Worm (Caenorhabditis elegans) whole organism, late embryonic: ENCODE data around the gene F22B7.3.

Source experiments
- C08G9.2 ChIP-seq: sonication (generic microtip); optimal IDR thresholded peaks from 2 replicates; lab custom pipeline; 2016; ENCODE audit warnings: mild to moderate bottlenecking, missing genetic modification characterization, moderate library complexity, missing compliant biosample characterization
- C38D4.7 ChIP-seq: fragments of 200-800 bp; sonication (Bioruptor generic); optimal IDR thresholded peaks from 2 replicates; lab custom pipeline; 2018; ENCODE audit warnings: mild to moderate bottlenecking, missing genetic modification characterization, moderate library complexity, missing compliant biosample characterization
- F13H6.1 ChIP-seq: sonication (generic microtip); optimal IDR thresholded peaks from 2 replicates; lab custom pipeline; 2016; ENCODE audit warnings: missing genetic modification characterization, missing compliant biosample characterization
- K02D7.2 ChIP-seq: sonication (generic microtip); optimal IDR thresholded peaks from 2 replicates; lab custom pipeline; 2017; ENCODE audit warnings: mild to moderate bottlenecking, missing genetic modification characterization, missing compliant biosample characterization
- K09A11.1 ChIP-seq: sonication (generic microtip); optimal IDR thresholded peaks from 2 replicates; lab custom pipeline; 2017; ENCODE audit warnings: antibody characterized with exemption, mild to moderate bottlenecking, missing genetic modification characterization, missing compliant biosample characterization; ENCODE audit not compliant: insufficient read depth
- Y22D7AL.16 ChIP-seq: sonication (generic microtip); optimal IDR thresholded peaks from 2 replicates; lab custom pipeline; 2016; ENCODE audit warnings: missing genetic modification characterization, missing compliant biosample characterization
- ahr-1 ChIP-seq: sonication (generic microtip); optimal IDR thresholded peaks from 2 replicates; lab custom pipeline; 2016; ENCODE audit warnings: missing genetic modification characterization, missing compliant biosample characterization
- ceh-18 ChIP-seq: sonication (generic microtip); optimal IDR thresholded peaks from 2 replicates; lab custom pipeline; 2016; ENCODE audit warnings: missing genetic modification characterization, missing compliant biosample characterization
- ceh-24 ChIP-seq: sonication (generic microtip); optimal IDR thresholded peaks from 2 replicates; lab custom pipeline; 2016; ENCODE audit warnings: mild to moderate bottlenecking, missing genetic modification characterization, missing compliant biosample characterization
- ceh-30 ChIP-seq: fragments of 150-350 bp; optimal IDR thresholded peaks from 2 replicates; lab custom pipeline; 2014; ENCODE audit warnings: missing biosample characterization, missing genetic modification characterization
- ceh-31 ChIP-seq: sonication (generic microtip); optimal IDR thresholded peaks from 2 replicates; lab custom pipeline; 2016; ENCODE audit warnings: missing genetic modification characterization, missing compliant biosample characterization
- ceh-48 ChIP-seq: sonication (generic microtip); optimal IDR thresholded peaks from 2 replicates; lab custom pipeline; 2016; ENCODE audit warnings: missing genetic modification characterization, inconsistent platforms, missing compliant biosample characterization
- ceh-6 ChIP-seq: fragments of 200-800 bp; sonication (Bioruptor generic); optimal IDR thresholded peaks from 2 replicates; lab custom pipeline; 2018; ENCODE audit warnings: mild to moderate bottlenecking, missing genetic modification characterization, missing compliant biosample characterization
- ceh-9 ChIP-seq: sonication (generic microtip); optimal IDR thresholded peaks from 2 replicates; lab custom pipeline; 2016; ENCODE audit warnings: mild to moderate bottlenecking, missing genetic modification characterization, inconsistent platforms, missing compliant biosample characterization
- dve-1 ChIP-seq: sonication (generic microtip); optimal IDR thresholded peaks from 2 replicates; lab custom pipeline; 2017; ENCODE audit warnings: antibody characterized with exemption, mild to moderate bottlenecking, missing genetic modification characterization, missing compliant biosample characterization
- eyg-1 ChIP-seq: sonication (generic microtip); optimal IDR thresholded peaks from 2 replicates; lab custom pipeline; 2016; ENCODE audit warnings: missing genotype, missing genetic modification characterization, missing compliant biosample characterization
- fkh-10 ChIP-seq: fragments of 150-350 bp; optimal IDR thresholded peaks from 2 replicates; lab custom pipeline; 2014; ENCODE audit warnings: missing biosample characterization, missing genetic modification reagents, missing genetic modification characterization
- fkh-6 ChIP-seq: sonication (generic microtip); optimal IDR thresholded peaks from 2 replicates; lab custom pipeline; 2016; ENCODE audit warnings: missing genetic modification characterization, missing compliant biosample characterization
- gmeb-2 ChIP-seq: sonication (generic microtip); optimal IDR thresholded peaks from 2 replicates; lab custom pipeline; 2016; ENCODE audit warnings: missing genetic modification characterization, inconsistent platforms, missing compliant biosample characterization
- hlh-13 ChIP-seq: fragments of 200-800 bp; sonication (Bioruptor generic); optimal IDR thresholded peaks from 2 replicates; lab custom pipeline; 2018; ENCODE audit warnings: mild to moderate bottlenecking, missing genetic modification characterization, missing compliant biosample characterization
- hlh-15 ChIP-seq: sonication (generic microtip); optimal IDR thresholded peaks from 2 replicates; lab custom pipeline; 2016; ENCODE audit warnings: missing genetic modification characterization, missing compliant biosample characterization
- hlh-6 ChIP-seq: sonication (generic microtip); optimal IDR thresholded peaks from 2 replicates; lab custom pipeline; 2016; ENCODE audit warnings: missing genotype, missing genetic modification characterization, missing compliant biosample characterization
- hlh-8 ChIP-seq: sonication (generic microtip); optimal IDR thresholded peaks from 2 replicates; lab custom pipeline; 2016; ENCODE audit warnings: missing genotype, missing genetic modification characterization, missing compliant biosample characterization
- lim-6 ChIP-seq: sonication (generic microtip); optimal IDR thresholded peaks from 2 replicates; lab custom pipeline; 2016; ENCODE audit warnings: missing genetic modification characterization, missing compliant biosample characterization
- lin-11 ChIP-seq: fragments of 200-800 bp; sonication (Bioruptor generic); optimal IDR thresholded peaks from 2 replicates; lab custom pipeline; 2018; ENCODE audit warnings: mild to moderate bottlenecking, missing genetic modification characterization, missing compliant biosample characterization
- madf-2 ChIP-seq: sonication (generic microtip); optimal IDR thresholded peaks from 2 replicates; lab custom pipeline; 2017; ENCODE audit warnings: missing genetic modification characterization, missing compliant biosample characterization
- mec-3 ChIP-seq: sonication (generic microtip); optimal IDR thresholded peaks from 2 replicates; lab custom pipeline; 2016; ENCODE audit warnings: borderline replicate concordance, missing genetic modification characterization, missing compliant biosample characterization
- nfya-1 ChIP-seq: sonication (generic microtip); optimal IDR thresholded peaks from 2 replicates; lab custom pipeline; 2017; ENCODE audit warnings: missing genetic modification characterization, mild to moderate bottlenecking, missing compliant biosample characterization, antibody characterized with exemption, moderate library complexity
- nhr-232 ChIP-seq: sonication (generic microtip); optimal IDR thresholded peaks from 2 replicates; lab custom pipeline; 2016; ENCODE audit warnings: missing genetic modification characterization, missing compliant biosample characterization
- npax-4 ChIP-seq: sonication (generic microtip); optimal IDR thresholded peaks from 2 replicates; lab custom pipeline; 2016; ENCODE audit warnings: missing genetic modification characterization, missing compliant biosample characterization
- pag-3 ChIP-seq: sonication (generic microtip); optimal IDR thresholded peaks from 2 replicates; lab custom pipeline; 2016; ENCODE audit warnings: missing compliant biosample characterization, missing genetic modification characterization, borderline replicate concordance
- pat-9 ChIP-seq: fragments of 200-800 bp; sonication (Bioruptor generic); optimal IDR thresholded peaks from 2 replicates; lab custom pipeline; 2018; ENCODE audit warnings: mild to moderate bottlenecking, missing genetic modification characterization, moderate library complexity, missing compliant biosample characterization
- pha-2 ChIP-seq: sonication (generic microtip); optimal IDR thresholded peaks from 2 replicates; lab custom pipeline; 2017; ENCODE audit warnings: mild to moderate bottlenecking, missing genetic modification characterization, missing compliant biosample characterization
- pha-4 ChIP-seq: fragments of 150-350 bp; optimal IDR thresholded peaks from 2 replicates; lab custom pipeline; 2018; ENCODE audit warnings: missing biosample characterization, missing genetic modification reagents, missing genetic modification characterization
- pqm-1 ChIP-seq: sonication (generic microtip); optimal IDR thresholded peaks from 2 replicates; lab custom pipeline; 2016; ENCODE audit warnings: missing genetic modification characterization, missing compliant biosample characterization
- pros-1 ChIP-seq: fragments of 150-350 bp; optimal IDR thresholded peaks from 2 replicates; lab custom pipeline; 2014; ENCODE audit warnings: missing biosample characterization, missing genetic modification reagents, missing genetic modification characterization
- ref-2 ChIP-seq: sonication (generic microtip); optimal IDR thresholded peaks from 2 replicates; lab custom pipeline; 2016; ENCODE audit warnings: missing genetic modification characterization, missing compliant biosample characterization
- sdc-2 ChIP-seq: sonication (generic microtip); optimal IDR thresholded peaks from 2 replicates; lab custom pipeline; 2016; ENCODE audit warnings: missing genotype, missing genetic modification characterization, missing compliant biosample characterization
- sox-4 ChIP-seq: sonication (generic microtip); optimal IDR thresholded peaks from 2 replicates; lab custom pipeline; 2017; ENCODE audit warnings: mild to moderate bottlenecking, missing genetic modification characterization, inconsistent platforms, missing compliant biosample characterization
- syd-9 ChIP-seq: sonication (generic microtip); optimal IDR thresholded peaks from 2 replicates; lab custom pipeline; 2016; ENCODE audit warnings: mild to moderate bottlenecking, missing genetic modification characterization, moderate library complexity, missing compliant biosample characterization
- ttx-3 ChIP-seq: sonication (generic microtip); optimal IDR thresholded peaks from 2 replicates; lab custom pipeline; 2016; ENCODE audit warnings: missing genetic modification reagents, missing genetic modification characterization, missing compliant biosample characterization
- unc-3 ChIP-seq, 2 experiments: fragments of 200-800 bp in 1 of 2; sonication (Bioruptor generic) in 1 of 2; sonication (generic microtip) in 1 of 2; conservative IDR thresholded peaks in 1 of 2; optimal IDR thresholded peaks in 1 of 2; 2 replicates each; pipeline versions ENCODE4 v1.3.6 to Lab custom; 2016 to 2022; ENCODE audit warnings: missing compliant biosample characterization in 2 of 2, missing genetic modification characterization in 2 of 2, missing genetic modification reagents in 1 of 2
- unc-42 ChIP-seq: sonication (generic microtip); optimal IDR thresholded peaks from 2 replicates; lab custom pipeline; 2016; ENCODE audit warnings: missing genotype, missing genetic modification characterization, missing compliant biosample characterization
- unc-55 ChIP-seq: sonication (generic microtip); optimal IDR thresholded peaks from 2 replicates; lab custom pipeline; 2017; ENCODE audit warnings: missing biosample characterization, missing genetic modification reagents, missing genetic modification characterization
- unc-86 ChIP-seq: sonication (generic microtip); optimal IDR thresholded peaks from 2 replicates; lab custom pipeline; 2016; ENCODE audit warnings: missing genetic modification characterization, missing compliant biosample characterization
- zip-5 ChIP-seq: sonication (generic microtip); optimal IDR thresholded peaks from 2 replicates; lab custom pipeline; 2016; ENCODE audit warnings: missing genetic modification characterization, missing compliant biosample characterization

F22B7.3 gene

DNA sequence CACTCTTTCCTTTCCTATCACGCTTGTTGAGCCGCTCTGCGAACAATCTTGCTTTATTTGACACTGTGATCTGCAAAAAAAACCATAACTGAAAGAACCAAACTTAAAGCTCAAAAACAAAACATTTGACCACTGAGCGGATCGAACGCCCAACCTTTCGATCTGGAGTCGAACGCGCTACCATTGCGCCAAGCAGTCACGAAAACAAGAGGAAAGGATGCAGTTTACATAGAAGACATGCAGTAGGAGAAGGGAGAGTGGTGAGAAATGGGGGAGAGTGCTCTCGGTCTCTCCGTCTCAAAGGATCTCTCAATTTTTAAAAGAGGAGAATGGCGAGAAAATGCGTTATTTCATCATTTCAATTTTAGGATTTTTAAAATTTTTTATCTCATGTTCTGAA, 29.7 kb downstream of the F22B7.3 start (continued):
- peak; percentile 77 for TF ChIP-seq pag-3
- TF ChIP-seq pros-1 (tag; lab: Kevin White, UChicago): peak; percentile 37
- peak; percentile 88 for TF ChIP-seq zip-5 (tag; lab: Kevin White, UChicago)
- peak; percentile 84 for TF ChIP-seq ceh-48 (tag; lab: Kevin White, UChicago)
- TF ChIP-seq hlh-8: peak; percentile 77
- peak; percentile 88 for TF ChIP-seq ttx-3 (tag; lab: Kevin White, UChicago)
- peak; percentile 86 for TF ChIP-seq nhr-232 (tag; lab: Kevin White, UChicago)
- peak; percentile 94 for TF ChIP-seq madf-2
- peak; percentile 86 for TF ChIP-seq sdc-2
- TF ChIP-seq pat-9 (tag; lab: Kevin White, UChicago): peak; percentile 93
- peak; percentile 95 for TF ChIP-seq sox-4 (tag; lab: Kevin White, UChicago)
- peak; percentile 97 for TF ChIP-seq hlh-6 (tag; lab: Kevin White, UChicago)
- peak; percentile 92 for TF ChIP-seq hlh-15 (tag; lab: Kevin White, UChicago)
- TF ChIP-seq ceh-18: peak; percentile 90
- no peak for TF ChIP-seq pha-4 (tag; lab: Kevin White, UChicago)
- TF ChIP-seq ceh-24 (tag; lab: Kevin White, UChicago): peak; percentile 81
- TF ChIP-seq ceh-31 (tag; lab: Kevin White, UChicago): peak; percentile 73
- peak; percentile 91 for TF ChIP-seq C38D4.7 (GFP tag; lab: Kevin White, UChicago)
- TF ChIP-seq F13H6.1: peak; percentile 85
- peak; percentile 95 for TF ChIP-seq gmeb-2 (tag; lab: Kevin White, UChicago)
- TF ChIP-seq pha-2 (tag; lab: Kevin White, UChicago): peak; percentile 93
- peak; percentile 90 for TF ChIP-seq C08G9.2 (tag; lab: Kevin White, UChicago)
- peak; percentile 16 for TF ChIP-seq ceh-30 (tag; lab: Kevin White, UChicago)
- TF ChIP-seq ceh-6: peak; percentile 95
- peak; percentile 94 for TF ChIP-seq fkh-6 (tag; lab: Kevin White, UChicago)
- peak; percentile 84 for TF ChIP-seq ahr-1 (tag; lab: Kevin White, UChicago)
- peak; percentile 69 for TF ChIP-seq unc-42 (tag; lab: Kevin White, UChicago)
- TF ChIP-seq unc-3 (GFP tag; conservative IDR thresholded peaks at IDR 0.05; lab: Robert Waterston, UW): peak; percentile 94
- peak; percentile 89 for TF ChIP-seq unc-3 (tag; optimal IDR thresholded peaks at IDR 0.05; lab: Kevin White, UChicago)
- peak; percentile 85 for TF ChIP-seq lim-6 (tag; lab: Kevin White, UChicago)
- TF ChIP-seq fkh-10: peak; percentile 42
- peak; percentile 90 for TF ChIP-seq mec-3
- TF ChIP-seq eyg-1 (tag; lab: Kevin White, UChicago): peak; percentile 97
- peak; percentile 91 for TF ChIP-seq K09A11.1 (tag; lab: Kevin White, UChicago)
- peak; percentile 50 for TF ChIP-seq pqm-1 (tag; lab: Kevin White, UChicago)
- TF ChIP-seq lin-11 (tag; lab: Kevin White, UChicago): peak; percentile 92
- TF ChIP-seq hlh-13: peak; percentile 95
- peak; percentile 83 for TF ChIP-seq ceh-9 (tag; lab: Kevin White, UChicago)
- peak; percentile 81 for TF ChIP-seq npax-4 (tag; lab: Kevin White, UChicago)
- peak; percentile 93 for TF ChIP-seq K02D7.2 (tag; lab: Kevin White, UChicago)
- peak; percentile 93 for TF ChIP-seq ref-2 (tag; lab: Kevin White, UChicago)
- peak; percentile 94 for TF ChIP-seq syd-9 (tag; lab: Kevin White, UChicago)
- TF ChIP-seq nfya-1 (tag; lab: Kevin White, UChicago): peak; percentile 81
- TF ChIP-seq unc-86 (tag; lab: Kevin White, UChicago): peak; percentile 93
- peak; percentile 15 for TF ChIP-seq unc-55 (GFP tag; lab: Kevin White, UChicago)
- peak; percentile 87 for TF ChIP-seq dve-1 (tag; lab: Kevin White, UChicago)
- TF ChIP-seq Y22D7AL.16: peak; percentile 90
